Worm (Caenorhabditis elegans) whole organism, late embryonic: ENCODE results near the gene C44C10.10.
A peak's percentile ranks its signal among the peaks of the same experiment; 100 is the strongest.

Source experiments
- C08G9.2 ChIP-seq: sonication (generic microtip); optimal IDR thresholded peaks from 2 replicates; lab custom pipeline; 2016; ENCODE audit warnings: mild to moderate bottlenecking, missing genetic modification characterization, moderate library complexity, missing compliant biosample characterization
- C38D4.7 ChIP-seq: fragments of 200-800 bp; sonication (Bioruptor generic); optimal IDR thresholded peaks from 2 replicates; lab custom pipeline; 2018; ENCODE audit warnings: mild to moderate bottlenecking, missing genetic modification characterization, moderate library complexity, missing compliant biosample characterization
- F13H6.1 ChIP-seq: sonication (generic microtip); optimal IDR thresholded peaks from 2 replicates; lab custom pipeline; 2016; ENCODE audit warnings: missing genetic modification characterization, missing compliant biosample characterization
- ahr-1 ChIP-seq: sonication (generic microtip); optimal IDR thresholded peaks from 2 replicates; lab custom pipeline; 2016; ENCODE audit warnings: missing genetic modification characterization, missing compliant biosample characterization
- ceh-22 ChIP-seq: sonication (generic microtip); optimal IDR thresholded peaks from 2 replicates; lab custom pipeline; 2017; ENCODE audit warnings: missing biosample characterization, missing genetic modification characterization
- ceh-31 ChIP-seq: sonication (generic microtip); optimal IDR thresholded peaks from 2 replicates; lab custom pipeline; 2016; ENCODE audit warnings: missing genetic modification characterization, missing compliant biosample characterization
- ceh-34 ChIP-seq: sonication (generic microtip); optimal IDR thresholded peaks from 2 replicates; lab custom pipeline; 2016; ENCODE audit warnings: mild to moderate bottlenecking, missing genetic modification characterization, missing compliant biosample characterization
- ceh-45 ChIP-seq: fragments of 200-800 bp; sonication (Bioruptor generic); IDR thresholded peaks from 2 replicates; pipeline ENCODE4 v1.3.6; 2022; ENCODE audit warnings: missing genetic modification reagents, missing genetic modification characterization, missing compliant biosample characterization
- ceh-48 ChIP-seq: sonication (generic microtip); optimal IDR thresholded peaks from 2 replicates; lab custom pipeline; 2016; ENCODE audit warnings: missing genetic modification characterization, inconsistent platforms, missing compliant biosample characterization
- dmd-4 ChIP-seq: sonication (generic microtip); optimal IDR thresholded peaks from 2 replicates; lab custom pipeline; 2016; ENCODE audit warnings: borderline replicate concordance, missing genetic modification characterization, missing compliant biosample characterization
- elt-2 ChIP-seq: sonication (generic microtip); optimal IDR thresholded peaks from 2 replicates; lab custom pipeline; 2016; ENCODE audit warnings: missing genetic modification reagents, missing genetic modification characterization, missing compliant biosample characterization
- elt-4 ChIP-seq: sonication (generic microtip); optimal IDR thresholded peaks from 2 replicates; lab custom pipeline; 2016; ENCODE audit warnings: missing genetic modification characterization, missing compliant biosample characterization
- fkh-10 ChIP-seq: fragments of 150-350 bp; optimal IDR thresholded peaks from 2 replicates; lab custom pipeline; 2014; ENCODE audit warnings: missing biosample characterization, missing genetic modification reagents, missing genetic modification characterization
- fkh-6 ChIP-seq: sonication (generic microtip); optimal IDR thresholded peaks from 2 replicates; lab custom pipeline; 2016; ENCODE audit warnings: missing genetic modification characterization, missing compliant biosample characterization
- hlh-13 ChIP-seq: fragments of 200-800 bp; sonication (Bioruptor generic); optimal IDR thresholded peaks from 2 replicates; lab custom pipeline; 2018; ENCODE audit warnings: mild to moderate bottlenecking, missing genetic modification characterization, missing compliant biosample characterization
- hlh-30 ChIP-seq: sonication (generic microtip); optimal IDR thresholded peaks from 2 replicates; lab custom pipeline; 2017; ENCODE audit warnings: antibody characterized with exemption, missing genetic modification characterization, missing compliant biosample characterization; ENCODE audit not compliant: insufficient read depth
- hlh-6 ChIP-seq: sonication (generic microtip); optimal IDR thresholded peaks from 2 replicates; lab custom pipeline; 2016; ENCODE audit warnings: missing genotype, missing genetic modification characterization, missing compliant biosample characterization
- lim-6 ChIP-seq: sonication (generic microtip); optimal IDR thresholded peaks from 2 replicates; lab custom pipeline; 2016; ENCODE audit warnings: missing genetic modification characterization, missing compliant biosample characterization
- lin-11 ChIP-seq: fragments of 200-800 bp; sonication (Bioruptor generic); optimal IDR thresholded peaks from 2 replicates; lab custom pipeline; 2018; ENCODE audit warnings: mild to moderate bottlenecking, missing genetic modification characterization, missing compliant biosample characterization
- madf-2 ChIP-seq: sonication (generic microtip); optimal IDR thresholded peaks from 2 replicates; lab custom pipeline; 2017; ENCODE audit warnings: missing genetic modification characterization, missing compliant biosample characterization
- nfya-1 ChIP-seq: sonication (generic microtip); optimal IDR thresholded peaks from 2 replicates; lab custom pipeline; 2017; ENCODE audit warnings: missing genetic modification characterization, mild to moderate bottlenecking, missing compliant biosample characterization, antibody characterized with exemption, moderate library complexity
- nhr-232 ChIP-seq: sonication (generic microtip); optimal IDR thresholded peaks from 2 replicates; lab custom pipeline; 2016; ENCODE audit warnings: missing genetic modification characterization, missing compliant biosample characterization
- npax-4 ChIP-seq: sonication (generic microtip); optimal IDR thresholded peaks from 2 replicates; lab custom pipeline; 2016; ENCODE audit warnings: missing genetic modification characterization, missing compliant biosample characterization
- pat-9 ChIP-seq: fragments of 200-800 bp; sonication (Bioruptor generic); optimal IDR thresholded peaks from 2 replicates; lab custom pipeline; 2018; ENCODE audit warnings: mild to moderate bottlenecking, missing genetic modification characterization, moderate library complexity, missing compliant biosample characterization
- pax-1 ChIP-seq: fragments of 150-350 bp; optimal IDR thresholded peaks from 2 replicates; lab custom pipeline; 2014; ENCODE audit warnings: missing biosample characterization, missing genetic modification characterization
- rnt-1 ChIP-seq: sonication (generic microtip); optimal IDR thresholded peaks from 2 replicates; lab custom pipeline; 2016; ENCODE audit warnings: missing genetic modification characterization, missing compliant biosample characterization
- sdc-2 ChIP-seq: sonication (generic microtip); optimal IDR thresholded peaks from 2 replicates; lab custom pipeline; 2016; ENCODE audit warnings: missing genotype, missing genetic modification characterization, missing compliant biosample characterization
- sox-2 ChIP-seq: fragments of 200-800 bp; sonication (Bioruptor generic); IDR thresholded peaks from 2 replicates; pipeline ENCODE4 v1.3.6; 2022; ENCODE audit warnings: missing genetic modification reagents, missing genetic modification characterization, missing compliant biosample characterization
- syd-9 ChIP-seq: sonication (generic microtip); optimal IDR thresholded peaks from 2 replicates; lab custom pipeline; 2016; ENCODE audit warnings: mild to moderate bottlenecking, missing genetic modification characterization, moderate library complexity, missing compliant biosample characterization
- tbx-2 ChIP-seq: sonication (generic microtip); optimal IDR thresholded peaks from 2 replicates; lab custom pipeline; 2016; ENCODE audit warnings: missing genetic modification characterization, missing compliant biosample characterization
- unc-42 ChIP-seq: sonication (generic microtip); optimal IDR thresholded peaks from 2 replicates; lab custom pipeline; 2016; ENCODE audit warnings: missing genotype, missing genetic modification characterization, missing compliant biosample characterization
- unc-55 ChIP-seq: sonication (generic microtip); optimal IDR thresholded peaks from 2 replicates; lab custom pipeline; 2017; ENCODE audit warnings: missing biosample characterization, missing genetic modification reagents, missing genetic modification characterization
- unc-86 ChIP-seq: sonication (generic microtip); optimal IDR thresholded peaks from 2 replicates; lab custom pipeline; 2016; ENCODE audit warnings: missing genetic modification characterization, missing compliant biosample characterization
- ztf-16 ChIP-seq: sonication (generic microtip); optimal IDR thresholded peaks from 2 replicates; lab custom pipeline; 2017; ENCODE audit warnings: missing genetic modification characterization, missing compliant biosample characterization

Gene C44C10.10

ce11 chrX:11645517-11645916 lies 44.6 kb upstream of the C44C10.10 start:
- TF ChIP-seq unc-42 (tag; lab: Kevin White, UChicago) (no peak), hlh-6 (tag; lab: Kevin White, UChicago) (no peak), ceh-31 (no peak), syd-9 (tag; lab: Kevin White, UChicago) (no peak), hlh-13 (GFP tag; lab: Kevin White, UChicago) (no peak), elt-2 (tag; lab: Kevin White, UChicago) (peak; percentile 24), ceh-45 (GFP tag; lab: Robert Waterston, UW) (no peak), unc-55 (GFP tag; lab: Kevin White, UChicago) (no peak)

ce11 chrX:11647165-11647564 lies 42.9 kb upstream of the C44C10.10 start, which contains the start of gene T04F8.8:
Gene T04F8.8 (plus strand): TSS chrX:11647465.
- TF ChIP-seq fkh-6 (tag; lab: Kevin White, UChicago) (no peak), lin-11 (tag; lab: Kevin White, UChicago) (no peak), ceh-22 (tag; lab: Kevin White, UChicago) (no peak), ztf-16 (tag; lab: Kevin White, UChicago) (no peak), dmd-4 (tag; lab: Kevin White, UChicago) (no peak), ceh-34 (no peak), C38D4.7 (GFP tag; lab: Kevin White, UChicago) (no peak), C08G9.2 (no peak), pax-1 (tag; lab: Kevin White, UChicago) (no peak)

- TF ChIP-seq madf-2 (no peak), unc-86 (tag; lab: Kevin White, UChicago) (no peak), hlh-6 (tag; lab: Kevin White, UChicago) (no peak), ztf-16 (tag; lab: Kevin White, UChicago) (no peak), sox-2 (GFP tag; lab: Robert Waterston, UW) (no peak), nfya-1 (no peak), syd-9 (tag; lab: Kevin White, UChicago) (no peak), elt-4 (tag; lab: Kevin White, UChicago) (no peak), ceh-22 (tag; lab: Kevin White, UChicago) (no peak), nhr-232 (tag; lab: Kevin White, UChicago) (no peak), sdc-2 (no peak), ceh-34 (no peak), pat-9 (tag; lab: Kevin White, UChicago) (no peak), npax-4 (tag; lab: Kevin White, UChicago) (no peak), fkh-10 (GFP tag; lab: Kevin White, UChicago) (no peak)
Measured at ce11 chrX:11650751-11651150, 39.4 kb upstream of the C44C10.10 start, which contains the start of gene cutl-11. Gene cutl-11 (minus strand): TSS chrX:11650851.

ce11 chrX:11656519-11657006 lies 33.6 kb upstream of the C44C10.10 start, which contains the start of gene T04F8.2:
Gene T04F8.2 (minus strand): TSS chrX:11656569.
- peak; percentile 33 for TF ChIP-seq unc-55 (GFP tag; lab: Kevin White, UChicago)
- TF ChIP-seq tbx-2: peak; percentile 5
- peak; percentile 17 for TF ChIP-seq unc-42 (tag; lab: Kevin White, UChicago)
- TF ChIP-seq F13H6.1: no peak
- no peak for TF ChIP-seq fkh-10 (GFP tag; lab: Kevin White, UChicago)
- peak; percentile 32 for TF ChIP-seq ceh-48 (tag; lab: Kevin White, UChicago)
- TF ChIP-seq ceh-31: peak; percentile 57
- peak; percentile 14 for TF ChIP-seq hlh-30 (tag; lab: Kevin White, UChicago)
- peak; percentile 53 for TF ChIP-seq nfya-1
- peak; percentile 32 for TF ChIP-seq sdc-2

ce11 chrX:11658331-11658730 lies 31.8 kb upstream of the C44C10.10 start, which contains the start of gene T04F8.3:
Gene T04F8.3 (plus strand): TSS chrX:11658631.
- no peak for TF ChIP-seq hlh-30 (tag; lab: Kevin White, UChicago)
- TF ChIP-seq lim-6 (tag; lab: Kevin White, UChicago): no peak
- TF ChIP-seq elt-2 (tag; lab: Kevin White, UChicago): no peak
- TF ChIP-seq rnt-1 (tag; lab: Kevin White, UChicago): no peak
- no peak for TF ChIP-seq fkh-10 (GFP tag; lab: Kevin White, UChicago)
- TF ChIP-seq ahr-1 (tag; lab: Kevin White, UChicago): no peak
- no peak for TF ChIP-seq sox-2 (GFP tag; lab: Robert Waterston, UW)
- TF ChIP-seq sdc-2: no peak
- no peak for TF ChIP-seq C38D4.7 (GFP tag; lab: Kevin White, UChicago)
- TF ChIP-seq pat-9 (tag; lab: Kevin White, UChicago): no peak
- no peak for TF ChIP-seq npax-4 (tag; lab: Kevin White, UChicago)
- TF ChIP-seq C08G9.2: no peak
- no peak for TF ChIP-seq ceh-34
